Fruit fly (Drosophila melanogaster) whole organism, embryonic: Measurements from ENCODE around the gene Pi3K68D.

Experiments
- Adf1 ChIP-seq: fragments of 200-800 bp; sonication (Bioruptor generic); IDR thresholded peaks from 2 replicates; pipeline ENCODE4 v1.3.6; 2022; ENCODE audit warnings: missing biosample characterization, missing genetic modification characterization
- Atf-2 ChIP-seq: fragments of 200-800 bp; sonication (Bioruptor generic); optimal IDR thresholded peaks from 2 replicates; lab custom pipeline; 2016; ENCODE audit warnings: missing biosample characterization, missing genetic modification characterization
- CG1024 ChIP-seq: fragments of 200-800 bp; sonication (Bioruptor generic); IDR thresholded peaks from 2 replicates; pipeline ENCODE4 v1.3.6; 2022; ENCODE audit warnings: missing biosample characterization, missing genetic modification characterization
- CG12391 ChIP-seq: fragments of 200-800 bp; sonication (Bioruptor generic); optimal IDR thresholded peaks from 3 replicates; lab custom pipeline; 2018; ENCODE audit warnings: missing biosample characterization, mild to moderate bottlenecking, missing genetic modification characterization, moderate library complexity
- CG14441 ChIP-seq: fragments of 200-800 bp; sonication (Bioruptor generic); IDR thresholded peaks from 2 replicates; pipeline ENCODE4 v1.3.6; 2022; ENCODE audit warnings: missing biosample characterization, missing genetic modification characterization
- CG17186 ChIP-seq: fragments of 200-800 bp; sonication (Bioruptor generic); optimal IDR thresholded peaks from 3 replicates; lab custom pipeline; 2017; ENCODE audit warnings: missing biosample characterization, missing genetic modification reagents, missing genetic modification characterization
- CG17328 ChIP-seq: fragments of 200-800 bp; sonication (Bioruptor generic); IDR thresholded peaks from 2 replicates; pipeline ENCODE4 v1.3.6; 2022; ENCODE audit warnings: missing biosample characterization, missing genetic modification characterization
- CG17361 ChIP-seq: fragments of 200-800 bp; sonication (Bioruptor generic); IDR thresholded peaks from 3 replicates; pipeline ENCODE4 v1.3.6; 2022; ENCODE audit warnings: missing biosample characterization, missing genetic modification characterization
- CG17612 ChIP-seq: fragments of 200-800 bp; sonication (Bioruptor generic); IDR thresholded peaks from 2 replicates; pipeline ENCODE4 v1.3.6; 2022; ENCODE audit warnings: missing biosample characterization, missing genetic modification characterization
- CG30020 ChIP-seq: fragments of 200-800 bp; optimal IDR thresholded peaks from 2 replicates; lab custom pipeline; 2019; ENCODE audit warnings: missing biosample characterization, mild to moderate bottlenecking, missing genetic modification characterization, moderate library complexity
- CG31224 ChIP-seq: fragments of 200-800 bp; sonication (Bioruptor generic); IDR thresholded peaks from 2 replicates; pipeline ENCODE4 v1.3.6; 2022; ENCODE audit warnings: missing biosample characterization, missing genetic modification characterization
- CG33213 ChIP-seq: fragments of 200-800 bp; sonication (Bioruptor generic); optimal IDR thresholded peaks from 3 replicates; lab custom pipeline; 2016; ENCODE audit warnings: missing biosample characterization, missing genetic modification characterization
- CG42726 ChIP-seq: fragments of 200-800 bp; sonication (Bioruptor generic); IDR thresholded peaks from 2 replicates; pipeline ENCODE4 v1.3.6; 2022; ENCODE audit warnings: missing biosample characterization, missing genetic modification characterization; ENCODE audit not compliant: partially characterized antibody
- CG4854 ChIP-seq: fragments of 200-800 bp; sonication (Bioruptor generic); optimal IDR thresholded peaks from 2 replicates; lab custom pipeline; 2016; ENCODE audit warnings: missing biosample characterization, missing genetic modification characterization, inconsistent platforms
- CG7839 ChIP-seq: fragments of 200-800 bp; sonication (Bioruptor generic); optimal IDR thresholded peaks from 3 replicates; lab custom pipeline; 2018; ENCODE audit warnings: missing biosample characterization, mild to moderate bottlenecking, missing genetic modification characterization, moderate library complexity
- CG7987 ChIP-seq: fragments of 200-800 bp; sonication (Bioruptor generic); optimal IDR thresholded peaks from 2 replicates; lab custom pipeline; 2018; ENCODE audit warnings: missing biosample characterization, mild to moderate bottlenecking, missing genetic modification characterization, moderate library complexity
- Chrac-16 ChIP-seq: fragments of 200-800 bp; sonication (Bioruptor generic); optimal IDR thresholded peaks from 3 replicates; lab custom pipeline; 2016; ENCODE audit warnings: missing biosample characterization, missing genetic modification characterization
- CrebB ChIP-seq: fragments of 200-800 bp; sonication (Bioruptor generic); optimal IDR thresholded peaks from 3 replicates; lab custom pipeline; 2018; ENCODE audit warnings: missing biosample characterization, mild to moderate bottlenecking, missing genetic modification characterization
- Dll ChIP-seq: fragments of 200-800 bp; sonication (Bioruptor generic); IDR thresholded peaks from 4 replicates; pipeline ENCODE4 v1.3.6; 2022; ENCODE audit warnings: missing biosample characterization, missing genetic modification characterization; ENCODE audit not compliant: partially characterized antibody
- Dref ChIP-seq: fragments of 200-800 bp; sonication (Bioruptor generic); IDR thresholded peaks from 2 replicates; pipeline ENCODE4 v1.3.6; 2022; ENCODE audit warnings: missing biosample characterization, missing genetic modification characterization
- E2f2 ChIP-seq: fragments of 200-800 bp; sonication (Bioruptor generic); IDR thresholded peaks from 2 replicates; pipeline ENCODE4 v1.3.6; 2022; ENCODE audit warnings: missing biosample characterization, missing genetic modification characterization
- Gug ChIP-seq: fragments of 200-800 bp; sonication (Bioruptor generic); IDR thresholded peaks from 4 replicates; pipeline ENCODE4 v1.3.6; 2022; ENCODE audit warnings: missing biosample characterization, missing genetic modification characterization
- Hr3 ChIP-seq: fragments of 200-800 bp; sonication (Bioruptor generic); optimal IDR thresholded peaks from 3 replicates; lab custom pipeline; 2016; ENCODE audit warnings: missing biosample characterization, missing genetic modification characterization
- Hr51 ChIP-seq, 2 experiments: fragments of 200-800 bp; sonication (Bioruptor generic); optimal IDR thresholded peaks; 2 replicates in 1 of 2; 3 replicates in 1 of 2; lab custom pipeline; 2016 to 2018; ENCODE audit warnings: missing biosample characterization in 2 of 2, missing genetic modification characterization in 2 of 2, mild to moderate bottlenecking in 1 of 2, moderate library complexity in 1 of 2
- Kr ChIP-seq: fragments of 200-800 bp; sonication (Bioruptor generic); optimal IDR thresholded peaks from 2 replicates; lab custom pipeline; 2017; ENCODE audit warnings: missing biosample characterization, mild to moderate bottlenecking, missing genetic modification characterization
- Lim3 ChIP-seq: fragments of 200-800 bp; sonication (Bioruptor generic); IDR thresholded peaks from 2 replicates; pipeline ENCODE4 v1.3.6; 2022; ENCODE audit warnings: missing biosample characterization, missing genetic modification characterization
- Oaz ChIP-seq: fragments of 200-800 bp; sonication (Bioruptor generic); IDR thresholded peaks from 2 replicates; pipeline ENCODE4 v1.3.6; 2022; ENCODE audit warnings: missing biosample characterization, missing genetic modification characterization
- Sin3A ChIP-seq: fragments of >200 bp; optimal IDR thresholded peaks from 2 replicates; lab custom pipeline; 2018
- Spps ChIP-seq: fragments of 200-800 bp; sonication (Bioruptor generic); optimal IDR thresholded peaks from 2 replicates; lab custom pipeline; 2018; ENCODE audit warnings: missing biosample characterization, mild to moderate bottlenecking, missing genetic modification characterization
- abd-A ChIP-seq: fragments of 200-800 bp; sonication (Bioruptor generic); optimal IDR thresholded peaks from 3 replicates; lab custom pipeline; 2019; ENCODE audit warnings: missing biosample characterization, mild to moderate bottlenecking, missing genetic modification characterization, moderate library complexity
- ase ChIP-seq: fragments of 200-800 bp; sonication (Bioruptor generic); IDR thresholded peaks from 3 replicates; pipeline ENCODE4 v1.3.6; 2022; ENCODE audit warnings: missing biosample characterization, missing genetic modification characterization
- ash1 ChIP-seq: fragments of 200-800 bp; sonication (Bioruptor generic); optimal IDR thresholded peaks from 2 replicates; lab custom pipeline; 2018; ENCODE audit warnings: missing biosample characterization, mild to moderate bottlenecking, missing genetic modification characterization
- bab2 ChIP-seq: fragments of 200-800 bp; sonication (Bioruptor generic); optimal IDR thresholded peaks from 2 replicates; lab custom pipeline; 2016; ENCODE audit warnings: missing biosample characterization, missing genetic modification characterization
- br ChIP-seq: fragments of >200 bp; optimal IDR thresholded peaks from 2 replicates; lab custom pipeline; 2017
- cad ChIP-seq: fragments of >200 bp; optimal IDR thresholded peaks from 2 replicates; lab custom pipeline; 2017; ENCODE audit warnings: missing biosample characterization, missing genetic modification characterization
- dati ChIP-seq: fragments of 200-800 bp; sonication (Bioruptor generic); IDR thresholded peaks from 2 replicates; pipeline ENCODE4 v1.3.6; 2022; ENCODE audit warnings: missing biosample characterization, missing genetic modification characterization
- emc ChIP-seq: fragments of 200-800 bp; sonication (Bioruptor generic); optimal IDR thresholded peaks from 2 replicates; lab custom pipeline; 2016; ENCODE audit warnings: missing biosample characterization, missing genetic modification characterization
- ems ChIP-seq: fragments of 200-800 bp; sonication (Bioruptor generic); optimal IDR thresholded peaks from 3 replicates; lab custom pipeline; 2016; ENCODE audit warnings: missing biosample characterization, missing genetic modification characterization
- esg ChIP-seq: fragments of 200-800 bp; sonication (Bioruptor generic); conservative IDR thresholded peaks from 2 replicates; pipeline ENCODE4 v1.3.6; 2022; ENCODE audit warnings: missing biosample characterization, missing genetic modification characterization
- fd3F ChIP-seq: fragments of 200-800 bp; sonication (Bioruptor generic); optimal IDR thresholded peaks from 2 replicates; lab custom pipeline; 2018; ENCODE audit warnings: missing biosample characterization, mild to moderate bottlenecking, missing genetic modification characterization, moderate library complexity
- nerfin-1 ChIP-seq: fragments of 200-800 bp; sonication (Bioruptor generic); optimal IDR thresholded peaks from 3 replicates; lab custom pipeline; 2019; ENCODE audit warnings: missing biosample characterization, mild to moderate bottlenecking, missing genetic modification characterization, moderate library complexity
- nerfin-2 ChIP-seq: fragments of 200-800 bp; sonication (Bioruptor generic); IDR thresholded peaks from 2 replicates; pipeline ENCODE4 v1.3.6; 2022; ENCODE audit warnings: missing biosample characterization, missing genetic modification characterization; ENCODE audit not compliant: partially characterized antibody
- pzg ChIP-seq: fragments of 200-800 bp; sonication (Bioruptor generic); optimal IDR thresholded peaks from 3 replicates; lab custom pipeline; 2018; ENCODE audit warnings: missing biosample characterization, mild to moderate bottlenecking, missing genetic modification characterization, moderate library complexity
- rib ChIP-seq: fragments of 200-800 bp; sonication (Bioruptor generic); IDR thresholded peaks from 2 replicates; pipeline ENCODE4 v1.3.6; 2022; ENCODE audit warnings: missing biosample characterization, missing genetic modification characterization
- sob ChIP-seq: fragments of 200-800 bp; sonication (Bioruptor generic); IDR thresholded peaks from 2 replicates; pipeline ENCODE4 v1.3.6; 2022; ENCODE audit warnings: missing biosample characterization, missing genetic modification characterization
- sr ChIP-seq: fragments of 200-800 bp; sonication (Bioruptor generic); IDR thresholded peaks from 3 replicates; pipeline ENCODE4 v1.3.6; 2022; ENCODE audit warnings: missing biosample characterization, missing genetic modification characterization
- sug ChIP-seq: fragments of 200-800 bp; optimal IDR thresholded peaks from 2 replicates; lab custom pipeline; 2019; ENCODE audit warnings: missing biosample characterization, mild to moderate bottlenecking, missing genetic modification characterization, moderate library complexity
- usp ChIP-seq: fragments of >200 bp; optimal IDR thresholded peaks from 2 replicates; lab custom pipeline; 2017; ENCODE audit warnings: missing biosample characterization, missing genetic modification characterization
- yki ChIP-seq: fragments of >200 bp; optimal IDR thresholded peaks from 3 replicates; lab custom pipeline; 2018
- zen ChIP-seq: fragments of 200-800 bp; sonication (Bioruptor generic); optimal IDR thresholded peaks from 3 replicates; lab custom pipeline; 2018; ENCODE audit warnings: missing biosample characterization, mild to moderate bottlenecking, missing genetic modification characterization, moderate library complexity

Gene Pi3K68D

DNA sequence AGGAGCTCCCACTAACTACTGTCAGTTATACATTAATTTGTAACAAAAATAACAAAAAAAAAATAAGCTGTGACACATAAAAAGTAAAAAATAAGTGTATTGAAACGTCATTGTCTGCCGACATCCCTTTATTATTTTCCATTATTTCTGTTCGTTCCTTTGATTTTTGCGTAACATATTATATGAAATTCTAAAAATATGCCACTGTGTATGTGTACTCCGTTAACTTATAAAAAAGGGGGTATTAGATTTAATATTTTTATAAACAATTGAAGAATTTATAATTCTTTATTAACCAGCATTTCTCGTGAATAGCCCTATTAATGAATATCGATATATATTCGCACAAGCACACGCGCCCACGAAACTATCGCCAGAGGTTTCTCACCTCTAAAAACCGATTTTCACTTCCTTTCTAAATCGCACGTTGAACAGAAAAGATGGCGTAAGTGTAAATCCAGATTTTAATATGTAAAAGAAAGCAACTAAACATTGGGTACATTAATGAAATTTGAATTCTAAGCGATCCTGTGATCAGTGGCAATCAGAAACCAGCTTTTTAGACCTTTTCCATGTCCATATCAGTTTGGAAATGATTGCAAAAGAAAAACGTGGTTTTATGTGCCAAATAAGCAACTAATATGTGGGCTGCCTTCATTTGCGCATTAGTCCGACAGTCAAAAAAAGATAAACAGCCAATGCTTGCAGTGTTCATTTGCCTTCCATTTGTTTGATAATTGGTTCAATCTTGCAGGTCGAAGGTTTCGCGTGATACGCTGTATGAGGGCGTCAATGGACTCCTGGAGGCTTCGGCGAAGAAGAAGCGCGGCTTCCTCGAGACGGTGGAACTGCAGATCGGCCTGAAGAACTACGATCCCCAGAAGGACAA, 32.9 kb upstream of the Pi3K68D start, which contains the start of gene RpL10Ab (continued):
- peak; percentile 2 for TF ChIP-seq nerfin-1 (tag; lab: Kevin White, UChicago)
- peak; percentile 64; the same call in 2 of the 4 replicates for TF ChIP-seq Gug (GFP tag; lab: Robert Waterston, UW)
- no peak for TF ChIP-seq Sin3A (lab: Kevin White, UChicago)
- no peak for TF ChIP-seq bab2
- peak; percentile 78 for TF ChIP-seq nerfin-2 (GFP tag; lab: Robert Waterston, UW)
- peak; percentile 70 for TF ChIP-seq Hr3
- peak; percentile 95 for TF ChIP-seq CG42726 (GFP tag; lab: Robert Waterston, UW)
- TF ChIP-seq CG17328 (GFP tag; lab: Robert Waterston, UW) = peak; percentile 71
- peak; percentile 44; the same call in 2 of the 3 replicates for TF ChIP-seq ase (GFP tag; lab: Robert Waterston, UW)
- TF ChIP-seq CG17186 = peak; percentile 45
- TF ChIP-seq Adf1 = no peak; the same call in 1 of the 2 replicates
- TF ChIP-seq CG30020 (tag; lab: Kevin White, UChicago) = peak; percentile 67
- TF ChIP-seq Spps = no peak
- peak; percentile 6 for TF ChIP-seq emc
- TF ChIP-seq sug = peak; percentile 33
- TF ChIP-seq abd-A (tag; lab: Kevin White, UChicago) = no peak
- TF ChIP-seq sr = peak; percentile 84
- peak; percentile 60 for TF ChIP-seq ems (GFP tag; lab: Kevin White, UChicago)
- peak; percentile 67; the same call in 1 of the 2 replicates for TF ChIP-seq rib
- no peak for TF ChIP-seq yki (lab: Kevin White, UChicago)
- no peak for TF ChIP-seq Kr
- TF ChIP-seq fd3F = peak; percentile 19
- TF ChIP-seq Dref (GFP tag; lab: Robert Waterston, UW) = peak; percentile 78
- TF ChIP-seq Oaz = peak; percentile 8
- TF ChIP-seq CG17612 (GFP tag; lab: Robert Waterston, UW) = no peak
- peak; percentile 59 for TF ChIP-seq CG14441
- TF ChIP-seq CG7839 (tag; lab: Kevin White, UChicago) = peak; percentile 49
- no peak; the same call in 1 of the 2 replicates for TF ChIP-seq dati (GFP tag; lab: Robert Waterston, UW)
- peak; percentile 15 for TF ChIP-seq ash1
- no peak for TF ChIP-seq br
- peak; percentile 46 for TF ChIP-seq CG4854 (GFP tag; lab: Kevin White, UChicago)
- peak; percentile 3 for TF ChIP-seq Chrac-16
- TF ChIP-seq Dll (GFP tag; lab: Robert Waterston, UW) = peak; percentile 67; the same call in 3 of the 4 replicates
- TF ChIP-seq Hr51 (GFP tag; optimal IDR thresholded peaks at IDR 0.05; lab: Kevin White, UChicago) = peak; percentile 4 to 38
- TF ChIP-seq E2f2 (GFP tag; lab: Robert Waterston, UW) = 0 out of 2 replicates have a peak, but pooled peaks have one; percentile 37
- TF ChIP-seq sob (GFP tag; lab: Robert Waterston, UW) = peak; percentile 66
- peak; percentile 44 for TF ChIP-seq CrebB
- TF ChIP-seq zen = peak; percentile 70
- TF ChIP-seq esg (GFP tag; lab: Robert Waterston, UW) = peak; percentile 62
- peak; percentile 47 for TF ChIP-seq pzg
- peak; percentile 45 for TF ChIP-seq CG12391
- peak; percentile 85 for TF ChIP-seq CG17361 (GFP tag; lab: Robert Waterston, UW)
- no peak for TF ChIP-seq Lim3 (GFP tag; lab: Robert Waterston, UW)
- TF ChIP-seq cad (GFP tag; lab: Kevin White, UChicago) = no peak
- peak; percentile 10 for TF ChIP-seq Atf-2 (GFP tag; lab: Kevin White, UChicago)
- TF ChIP-seq CG7987 = peak; percentile 84
- TF ChIP-seq CG33213 = peak; percentile 33
- TF ChIP-seq usp (GFP tag; lab: Kevin White, UChicago) = no peak
- peak; percentile 18; the same call in 1 of the 2 replicates for TF ChIP-seq CG31224
- peak; percentile 60; the same call in 1 of the 2 replicates for TF ChIP-seq CG1024 (GFP tag; lab: Robert Waterston, UW)
